Fruit fly (Drosophila melanogaster) whole organism, embryonic: ENCODE data around the gene Decay.

Experiments used
- Blimp-1 ChIP-seq: fragments of 200-800 bp; sonication (Bioruptor generic); optimal IDR thresholded peaks from 3 replicates; lab custom pipeline; 2018; ENCODE audit warnings: missing biosample characterization, missing genetic modification characterization, mild to moderate bottlenecking, moderate library complexity, missing genetic modification reagents
- CG10543 ChIP-seq: fragments of 200-800 bp; sonication (Bioruptor generic); optimal IDR thresholded peaks from 3 replicates; lab custom pipeline; 2017; ENCODE audit warnings: missing biosample characterization, mild to moderate bottlenecking, missing genetic modification characterization, moderate library complexity
- CG10959 ChIP-seq: fragments of 200-800 bp; sonication (Bioruptor generic); IDR thresholded peaks from 2 replicates; pipeline ENCODE4 v1.3.6; 2022; ENCODE audit warnings: missing biosample characterization, missing genetic modification characterization
- CG11695 ChIP-seq: fragments of 200-800 bp; sonication (Bioruptor generic); IDR thresholded peaks from 3 replicates; pipeline ENCODE4 v1.3.6; 2022; ENCODE audit warnings: missing biosample characterization, missing genetic modification characterization
- CG12942 ChIP-seq: fragments of 200-800 bp; sonication (Bioruptor generic); optimal IDR thresholded peaks from 3 replicates; lab custom pipeline; 2016; ENCODE audit warnings: missing biosample characterization, missing genetic modification characterization
- CG14441 ChIP-seq: fragments of 200-800 bp; sonication (Bioruptor generic); IDR thresholded peaks from 2 replicates; pipeline ENCODE4 v1.3.6; 2022; ENCODE audit warnings: missing biosample characterization, missing genetic modification characterization
- CG15011 ChIP-seq: fragments of 200-800 bp; sonication (Bioruptor generic); optimal IDR thresholded peaks from 3 replicates; lab custom pipeline; 2018; ENCODE audit warnings: missing biosample characterization, mild to moderate bottlenecking, missing genetic modification characterization
- CG16813 ChIP-seq: fragments of 200-800 bp; sonication (Bioruptor generic); IDR thresholded peaks from 3 replicates; pipeline ENCODE4 v1.3.6; 2022; ENCODE audit warnings: missing biosample characterization, missing genetic modification characterization; ENCODE audit not compliant: partially characterized antibody
- CG16863 ChIP-seq: fragments of 200-800 bp; sonication (Bioruptor generic); optimal IDR thresholded peaks from 3 replicates; lab custom pipeline; 2016; ENCODE audit warnings: missing biosample characterization, missing genetic modification characterization
- CG17359 ChIP-seq: fragments of 200-800 bp; sonication (Bioruptor generic); optimal IDR thresholded peaks from 3 replicates; lab custom pipeline; 2018; ENCODE audit warnings: missing biosample characterization, mild to moderate bottlenecking, missing genetic modification characterization, moderate library complexity
- CG18011 ChIP-seq: fragments of 200-800 bp; sonication (Bioruptor generic); optimal IDR thresholded peaks from 2 replicates; lab custom pipeline; 2017; ENCODE audit warnings: missing biosample characterization, missing genetic modification characterization, mild to moderate bottlenecking, moderate library complexity, missing genotype
- CG2678 ChIP-seq: fragments of 200-800 bp; sonication (Bioruptor generic); optimal IDR thresholded peaks from 3 replicates; lab custom pipeline; 2019; ENCODE audit warnings: missing biosample characterization, mild to moderate bottlenecking, missing genetic modification characterization, moderate library complexity
- CG2712 ChIP-seq: fragments of 200-800 bp; optimal IDR thresholded peaks from 3 replicates; lab custom pipeline; 2019; ENCODE audit warnings: missing biosample characterization, mild to moderate bottlenecking, missing genetic modification characterization, moderate library complexity
- CG32772 ChIP-seq: fragments of 200-800 bp; sonication (Bioruptor generic); IDR thresholded peaks from 2 replicates; pipeline ENCODE4 v1.3.6; 2022; ENCODE audit warnings: missing biosample characterization, missing genetic modification characterization
- CG4854 ChIP-seq: fragments of 200-800 bp; sonication (Bioruptor generic); optimal IDR thresholded peaks from 2 replicates; lab custom pipeline; 2016; ENCODE audit warnings: missing biosample characterization, missing genetic modification characterization, inconsistent platforms
- CG6765 ChIP-seq: fragments of 200-800 bp; sonication (Bioruptor generic); optimal IDR thresholded peaks from 3 replicates; lab custom pipeline; 2017; ENCODE audit warnings: missing biosample characterization, mild to moderate bottlenecking, missing genetic modification characterization
- CG7839 ChIP-seq: fragments of 200-800 bp; sonication (Bioruptor generic); optimal IDR thresholded peaks from 3 replicates; lab custom pipeline; 2018; ENCODE audit warnings: missing biosample characterization, mild to moderate bottlenecking, missing genetic modification characterization, moderate library complexity
- CG8359 ChIP-seq: fragments of 200-800 bp; sonication (Bioruptor generic); optimal IDR thresholded peaks from 2 replicates; lab custom pipeline; 2017; ENCODE audit warnings: missing biosample characterization, mild to moderate bottlenecking, missing genetic modification characterization, borderline replicate concordance
- CG8944 ChIP-seq: fragments of 200-800 bp; sonication (Bioruptor generic); optimal IDR thresholded peaks from 3 replicates; lab custom pipeline; 2016; ENCODE audit warnings: missing biosample characterization, missing genetic modification characterization
- CG9727 ChIP-seq: fragments of 200-800 bp; sonication (Bioruptor generic); optimal IDR thresholded peaks from 3 replicates; lab custom pipeline; 2017; ENCODE audit warnings: missing biosample characterization, mild to moderate bottlenecking, missing genetic modification characterization
- E2f2 ChIP-seq: fragments of 200-800 bp; sonication (Bioruptor generic); IDR thresholded peaks from 2 replicates; pipeline ENCODE4 v1.3.6; 2022; ENCODE audit warnings: missing biosample characterization, missing genetic modification characterization
- Eip74EF ChIP-seq, 2 experiments: fragments of 200-800 bp in 1 of 2; fragments of >200 bp in 1 of 2; sonication (Bioruptor generic) in 1 of 2; optimal IDR thresholded peaks; 2 replicates each; lab custom pipeline; 2017 to 2019; ENCODE audit warnings: missing biosample characterization in 2 of 2, missing genetic modification characterization in 2 of 2, mild to moderate bottlenecking in 1 of 2, moderate library complexity in 1 of 2
- Ets65A ChIP-seq: fragments of 200-800 bp; sonication (Bioruptor generic); peaks from one replicate; lab custom pipeline; 2016; ENCODE audit warnings: missing biosample characterization, missing genetic modification characterization
- Ets97D ChIP-seq: fragments of 200-800 bp; sonication (Bioruptor generic); optimal IDR thresholded peaks from 3 replicates; lab custom pipeline; 2016; ENCODE audit warnings: missing biosample characterization, missing genetic modification characterization
- Jarid2 ChIP-seq: fragments of 200-800 bp; sonication (Bioruptor generic); optimal IDR thresholded peaks from 3 replicates; lab custom pipeline; 2017; ENCODE audit warnings: mild to moderate bottlenecking, missing biosample characterization, missing genetic modification reagents, missing genetic modification characterization
- MESR4 ChIP-seq: fragments of 200-800 bp; sonication (Bioruptor generic); optimal IDR thresholded peaks from 2 replicates; lab custom pipeline; 2018; ENCODE audit warnings: missing biosample characterization, mild to moderate bottlenecking, missing genetic modification characterization, moderate library complexity
- NFAT ChIP-seq: fragments of 200-800 bp; sonication (Bioruptor generic); IDR thresholded peaks from 2 replicates; pipeline ENCODE4 v1.3.6; 2022; ENCODE audit warnings: missing biosample characterization, missing genetic modification characterization
- Opbp ChIP-seq: fragments of 200-800 bp; sonication (Bioruptor generic); IDR thresholded peaks from 3 replicates; pipeline ENCODE4 v1.3.6; 2022; ENCODE audit warnings: missing biosample characterization, missing genetic modification characterization; ENCODE audit not compliant: partially characterized antibody
- Rfx ChIP-seq: fragments of 200-800 bp; sonication (Bioruptor generic); IDR thresholded peaks from 2 replicates; pipeline ENCODE4 v1.3.6; 2022; ENCODE audit warnings: missing biosample characterization, missing genetic modification characterization
- Sry-δ ChIP-seq: fragments of 200-800 bp; sonication (Bioruptor generic); optimal IDR thresholded peaks from 2 replicates; lab custom pipeline; 2016; ENCODE audit warnings: missing biosample characterization, missing genetic modification characterization
- Usf ChIP-seq: fragments of 200-800 bp; sonication (Bioruptor generic); optimal IDR thresholded peaks from 2 replicates; lab custom pipeline; 2017; ENCODE audit warnings: missing genotype, missing biosample characterization, missing genetic modification characterization
- abd-A ChIP-seq: fragments of 200-800 bp; sonication (Bioruptor generic); optimal IDR thresholded peaks from 3 replicates; lab custom pipeline; 2019; ENCODE audit warnings: missing biosample characterization, mild to moderate bottlenecking, missing genetic modification characterization, moderate library complexity
- ap ChIP-seq: fragments of 200-800 bp; sonication (Bioruptor generic); IDR thresholded peaks from 2 replicates; pipeline ENCODE4 v1.3.6; 2022; ENCODE audit warnings: missing biosample characterization, missing genetic modification characterization
- crp ChIP-seq, 2 experiments: fragments of 200-800 bp; sonication (Bioruptor generic); optimal IDR thresholded peaks; 2 replicates in 1 of 2; 3 replicates in 1 of 2; lab custom pipeline; 2017; ENCODE audit warnings: missing biosample characterization in 2 of 2, missing genetic modification characterization in 2 of 2, mild to moderate bottlenecking in 1 of 2, moderate library complexity in 1 of 2
- disco-r ChIP-seq: fragments of 200-800 bp; sonication (Bioruptor generic); optimal IDR thresholded peaks from 2 replicates; lab custom pipeline; 2016; ENCODE audit warnings: missing biosample characterization, missing genetic modification characterization
- exex ChIP-seq: fragments of 200-800 bp; sonication (Bioruptor generic); optimal IDR thresholded peaks from 4 replicates; lab custom pipeline; 2018; ENCODE audit warnings: missing biosample characterization, mild to moderate bottlenecking, missing genetic modification characterization, moderate library complexity
- hth ChIP-seq: fragments of >200 bp; optimal IDR thresholded peaks from 2 replicates; lab custom pipeline; 2017; ENCODE audit warnings: inconsistent platforms
- insv ChIP-seq, 2 experiments: fragments of 200-800 bp; sonication (Bioruptor generic); optimal IDR thresholded peaks; 3 replicates each; lab custom pipeline; 2016 to 2018; ENCODE audit warnings: missing biosample characterization in 2 of 2, missing genetic modification characterization in 2 of 2
- lmd ChIP-seq: fragments of 200-800 bp; sonication (Bioruptor generic); IDR thresholded peaks from 2 replicates; pipeline ENCODE4 v1.3.6; 2022; ENCODE audit warnings: missing biosample characterization, missing genetic modification characterization
- nerfin-2 ChIP-seq: fragments of 200-800 bp; sonication (Bioruptor generic); IDR thresholded peaks from 2 replicates; pipeline ENCODE4 v1.3.6; 2022; ENCODE audit warnings: missing biosample characterization, missing genetic modification characterization; ENCODE audit not compliant: partially characterized antibody
- onecut ChIP-seq: fragments of 200-800 bp; sonication (Bioruptor generic); IDR thresholded peaks from 2 replicates; pipeline ENCODE4 v1.3.6; 2022; ENCODE audit warnings: missing biosample characterization, missing genetic modification characterization
- prd ChIP-seq, 3 experiments: fragments of >200 bp in 2 of 3; fragments of 200-800 bp in 1 of 3; sonication (Bioruptor generic) in 1 of 3; optimal IDR thresholded peaks in 2 of 3; IDR thresholded peaks in 1 of 3; 2 replicates in 2 of 3; 3 replicates in 1 of 3; pipeline versions ENCODE4 v1.3.6 to Lab custom; 2017 to 2022; ENCODE audit warnings: missing biosample characterization in 1 of 3, missing genetic modification characterization in 1 of 3
- sim ChIP-seq: fragments of 200-800 bp; sonication (Bioruptor generic); IDR thresholded peaks from 2 replicates; pipeline ENCODE4 v1.3.6; 2022; ENCODE audit warnings: missing biosample characterization, missing genetic modification characterization
- slp2 ChIP-seq: fragments of 200-800 bp; sonication (Bioruptor generic); optimal IDR thresholded peaks from 2 replicates; lab custom pipeline; 2016; ENCODE audit warnings: missing biosample characterization, missing genetic modification characterization
- sqz ChIP-seq: fragments of 200-800 bp; sonication (Bioruptor generic); optimal IDR thresholded peaks from 3 replicates; lab custom pipeline; 2018; ENCODE audit warnings: missing biosample characterization, mild to moderate bottlenecking, missing genetic modification characterization
- tgo ChIP-seq: fragments of 200-800 bp; sonication (Bioruptor generic); IDR thresholded peaks from 3 replicates; pipeline ENCODE4 v1.3.6; 2022; ENCODE audit warnings: missing biosample characterization, missing genetic modification characterization
- vvl ChIP-seq: fragments of 200-800 bp; sonication (Bioruptor generic); IDR thresholded peaks from 2 replicates; pipeline ENCODE4 v1.3.6; 2022; ENCODE audit warnings: missing biosample characterization, missing genetic modification characterization
- zfh1 ChIP-seq: fragments of 200-800 bp; sonication (Bioruptor generic); IDR thresholded peaks from 3 replicates; pipeline ENCODE4 v1.3.6; 2022; ENCODE audit warnings: missing biosample characterization, missing genetic modification characterization

Gene Decay

DNA sequence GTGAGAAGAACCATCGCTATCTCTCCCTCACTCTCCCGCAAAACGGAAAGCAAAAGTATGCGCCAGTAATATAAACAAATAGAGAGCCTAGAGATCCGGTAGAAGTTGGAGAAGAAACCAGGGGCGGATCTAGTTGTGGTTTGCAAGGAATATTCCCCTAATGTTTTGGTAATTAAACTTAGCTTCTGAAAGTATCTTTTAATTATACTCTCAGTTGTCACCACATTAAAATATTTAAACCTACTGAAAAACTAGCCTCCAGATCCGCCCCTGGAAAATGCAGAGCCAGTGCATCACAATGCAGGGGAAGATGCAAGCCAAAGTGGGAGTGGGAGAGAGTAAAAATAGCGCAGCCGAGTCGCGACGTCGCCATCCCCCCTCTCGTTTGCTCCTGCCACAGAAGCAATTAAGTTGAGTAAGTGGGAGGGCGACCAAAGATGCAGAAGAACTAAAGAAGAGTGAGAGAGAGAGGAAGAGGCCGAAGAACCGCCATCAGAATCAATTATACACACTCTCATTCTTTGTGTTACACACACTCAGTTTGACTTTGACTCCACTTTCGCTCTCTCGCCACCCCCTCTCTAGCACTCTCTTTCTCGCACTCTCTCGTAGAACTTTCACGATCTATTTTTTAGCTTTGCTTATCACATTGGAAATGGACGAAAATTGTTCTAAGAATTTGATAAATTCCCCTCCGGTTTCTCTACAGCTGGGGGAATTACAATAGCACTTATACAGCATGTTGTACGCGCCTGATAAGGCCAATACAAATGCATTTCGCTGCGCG is 51.5 kb downstream of the Decay start (continued):
- TF ChIP-seq exex (tag; lab: Kevin White, UChicago) = peak; percentile 13
- TF ChIP-seq insv (GFP tag; optimal IDR thresholded peaks at IDR 0.05; lab: Kevin White, UChicago) = peak; percentile 20 to 40
- peak; percentile 95 for TF ChIP-seq CG16863 (GFP tag; lab: Kevin White, UChicago)
- peak; percentile 96 for TF ChIP-seq CG7839
- no peak for TF ChIP-seq prd (optimal IDR thresholded peaks at IDR 0.05; lab: Kevin White, UChicago)
- peak; percentile 97 for TF ChIP-seq prd (GFP tag; IDR thresholded peaks at IDR 0.05; lab: Robert Waterston, UW)
- peak; percentile 96 for TF ChIP-seq CG2712
- peak; percentile 89 for TF ChIP-seq slp2 (GFP tag; lab: Kevin White, UChicago)
- TF ChIP-seq lmd (GFP tag; lab: Robert Waterston, UW) = peak; percentile 96
- peak; percentile 100 for TF ChIP-seq Ets65A
- TF ChIP-seq Usf (GFP tag; lab: Kevin White, UChicago) = peak; percentile 92
- TF ChIP-seq CG11695 (GFP tag; lab: Robert Waterston, UW) = peak; percentile 79
- peak; percentile 85 for TF ChIP-seq CG12942 (GFP tag; lab: Kevin White, UChicago)
- TF ChIP-seq E2f2 (GFP tag; lab: Robert Waterston, UW) = peak; percentile 52; the same call in 1 of the 2 replicates
- TF ChIP-seq sim (GFP tag; lab: Robert Waterston, UW) = peak; percentile 94
- TF ChIP-seq CG2678 (tag; lab: Kevin White, UChicago) = peak; percentile 96
- peak; percentile 92 for TF ChIP-seq tgo
- TF ChIP-seq MESR4 = peak; percentile 19
- TF ChIP-seq Eip74EF (GFP tag; optimal IDR thresholded peaks at IDR 0.05; lab: Kevin White, UChicago) = peak in 1 of 2 experiments; percentile 88
- peak; percentile 80 for TF ChIP-seq disco-r
- TF ChIP-seq nerfin-2 (GFP tag; lab: Robert Waterston, UW) = no peak
- TF ChIP-seq Rfx = peak; percentile 90
- peak; percentile 96 for TF ChIP-seq Blimp-1 (GFP tag; lab: Kevin White, UChicago)
- TF ChIP-seq CG4854 (GFP tag; lab: Kevin White, UChicago) = peak; percentile 78
- peak; percentile 88 for TF ChIP-seq onecut (GFP tag; lab: Robert Waterston, UW)
- TF ChIP-seq zfh1 (GFP tag; lab: Robert Waterston, UW) = peak; percentile 99
- peak; percentile 74 for TF ChIP-seq Ets97D (GFP tag; lab: Kevin White, UChicago)
- TF ChIP-seq CG8944 = peak; percentile 96
- peak; percentile 71 for TF ChIP-seq Sry-δ (GFP tag; lab: Kevin White, UChicago)
- TF ChIP-seq crp (GFP tag; optimal IDR thresholded peaks at IDR 0.05; lab: Kevin White, UChicago) = peak in 1 of 2 experiments; percentile 38
- peak; percentile 70 for TF ChIP-seq Jarid2 (GFP tag; lab: Kevin White, UChicago)
- peak; percentile 91 for TF ChIP-seq sqz (GFP tag; lab: Kevin White, UChicago)
- TF ChIP-seq vvl (GFP tag; lab: Robert Waterston, UW) = peak; percentile 97
- peak; percentile 91 for TF ChIP-seq CG14441
- peak; percentile 98 for TF ChIP-seq CG32772 (GFP tag; lab: Robert Waterston, UW)
- peak; percentile 92 for TF ChIP-seq CG9727
- TF ChIP-seq CG10959 = peak; percentile 98
- peak; percentile 90 for TF ChIP-seq ap (GFP tag; lab: Robert Waterston, UW)
- peak; percentile 84 for TF ChIP-seq CG8359
- TF ChIP-seq Opbp (GFP tag; lab: Robert Waterston, UW) = peak; percentile 92
- peak; percentile 75 for TF ChIP-seq NFAT (GFP tag; lab: Robert Waterston, UW)
- peak; percentile 82 for TF ChIP-seq CG16813 (GFP tag; lab: Robert Waterston, UW)
- TF ChIP-seq hth (lab: Kevin White, UChicago) = no peak
- no peak for TF ChIP-seq CG6765 (GFP tag; lab: Kevin White, UChicago)
- TF ChIP-seq CG18011 = no peak
- no peak for TF ChIP-seq abd-A
- peak; percentile 71 for TF ChIP-seq CG15011
- peak; percentile 73 for TF ChIP-seq CG10543 (GFP tag; lab: Kevin White, UChicago)
- TF ChIP-seq CG17359 (tag; lab: Kevin White, UChicago) = peak; percentile 97
